Worm (Caenorhabditis elegans) whole organism, young adult: ENCODE data around the gene cylc-1.

Experiments used
- ama-1 ChIP-seq, 3 experiments: fragments of 150-350 bp in 1 of 3; sonication (generic microtip) in 2 of 3; optimal IDR thresholded peaks; 2 replicates each; lab custom pipeline; 2014 to 2018; ENCODE audit warnings: missing biosample characterization in 2 of 3, missing genetic modification characterization in 2 of 3, missing genetic modification reagents in 2 of 3
- cebp-2 ChIP-seq: fragments of 200-800 bp; sonication (Bioruptor generic); IDR thresholded peaks from 2 replicates; pipeline ENCODE4 v1.3.6; 2022; ENCODE audit warnings: missing genetic modification characterization, missing compliant biosample characterization
- ceh-100 ChIP-seq: fragments of 200-800 bp; sonication (Bioruptor generic); IDR thresholded peaks from 2 replicates; pipeline ENCODE4 v1.3.6; 2022; ENCODE audit warnings: missing genetic modification reagents, missing genetic modification characterization, missing compliant biosample characterization
- ceh-27 ChIP-seq: fragments of 200-800 bp; sonication (Bioruptor generic); optimal IDR thresholded peaks from 2 replicates; lab custom pipeline; 2018; ENCODE audit warnings: mild to moderate bottlenecking, missing genetic modification characterization, moderate library complexity, missing compliant biosample characterization

DNA sequence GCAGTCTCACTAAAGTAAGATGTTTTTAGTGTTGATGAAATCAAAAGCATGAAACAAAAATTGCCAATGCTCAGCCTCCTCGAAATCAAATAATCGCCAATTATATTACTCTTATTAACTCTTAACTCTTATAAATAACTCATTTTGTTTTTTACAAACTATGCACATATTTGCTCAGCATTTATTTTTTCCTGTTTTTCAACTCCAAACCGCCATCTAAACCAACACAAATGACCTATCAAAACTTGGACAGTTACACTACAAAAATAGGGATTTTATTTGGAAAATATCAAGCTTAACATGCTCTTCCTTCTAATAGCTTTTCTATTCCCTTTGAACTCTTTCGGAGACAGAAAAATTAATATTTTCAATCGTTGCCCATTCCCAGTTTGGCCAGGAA, 3.0 kb upstream of the cylc-1 start, which contains the start of gene thn-6:
- TF ChIP-seq ama-1 (optimal IDR thresholded peaks at IDR 0.05; lab: Kevin White, UChicago) (no peak), ama-1 (GFP tag; optimal IDR thresholded peaks at IDR 0.05; lab: Kevin White, UChicago) (no peak), ceh-100 (GFP tag; lab: Robert Waterston, UW) (no peak), cebp-2 (GFP tag; lab: Robert Waterston, UW) (no peak), ceh-27 (GFP tag; lab: Kevin White, UChicago) (no peak)
